Worm (Caenorhabditis elegans): ENCODE data around the gene K11D9.3.

ce11 chrIII:10783052-10783451 lies 19.0 kb downstream of the K11D9.3 start:
- TF ChIP-seq unc-62 (GFP tag; optimal IDR thresholded peaks at IDR 0.05), result no peak
- no peak for TF ChIP-seq snpc-4 (GFP tag; optimal IDR thresholded peaks at IDR 0.05)
- TF ChIP-seq snpc-4 (tag; optimal IDR thresholded peaks at IDR 0.05), result no peak
- no peak for TF ChIP-seq F37B4.10 (GFP tag; IDR thresholded peaks at IDR 0.05)
- no peak for TF ChIP-seq lin-54 (GFP tag; optimal IDR thresholded peaks at IDR 0.05)
- no peak for TF ChIP-seq ceh-91 (GFP tag; IDR thresholded peaks at IDR 0.05)
- TF ChIP-seq C06A6.2 (GFP tag; conservative IDR thresholded peaks at IDR 0.05), result no peak
- no peak for TF ChIP-seq hmg-20 (GFP tag; IDR thresholded peaks at IDR 0.05)
- TF ChIP-seq sptf-2 (GFP tag; optimal IDR thresholded peaks at IDR 0.05), result no peak
